Worm (Caenorhabditis elegans): ENCODE data around the gene tag-266.

The tag-266 gene

ce11 chrIII:631421-631820 is 8.6 kb downstream of the tag-266 start, which contains the start of gene T19C3.6:
TSS of gene T19C3.6 (minus strand) at chrIII:631521.
- TF ChIP-seq elt-2 (tag; optimal IDR thresholded peaks at IDR 0.05) (no peak), lin-13 (GFP tag; optimal IDR thresholded peaks at IDR 0.05) (no peak), snpc-4 (tag; optimal IDR thresholded peaks at IDR 0.05) (no peak), pax-3 (tag; optimal IDR thresholded peaks at IDR 0.05) (no peak), grh-1 (GFP tag; IDR thresholded peaks at IDR 0.05) (no peak), irx-1 (tag; optimal IDR thresholded peaks at IDR 0.05) (no peak), ceh-8 (GFP tag; optimal IDR thresholded peaks at IDR 0.05) (no peak), sup-37 (GFP tag; optimal IDR thresholded peaks at IDR 0.05) (no peak), blmp-1 (tag; optimal IDR thresholded peaks at IDR 0.05) (no peak), egl-27 (tag; optimal IDR thresholded peaks at IDR 0.05) (no peak), nhr-71 (tag; optimal IDR thresholded peaks at IDR 0.05) (no peak), nhr-19 (GFP tag; conservative IDR thresholded peaks at IDR 0.05) (no peak), isw-1 (GFP tag; IDR thresholded peaks at IDR 0.05) (no peak), ztf-4 (tag; optimal IDR thresholded peaks at IDR 0.05) (no peak), ama-1 (optimal IDR thresholded peaks at IDR 0.05) (no peak), rnt-1 (tag; optimal IDR thresholded peaks at IDR 0.05) (no peak)

ce11 chrIII:627838-628237 is 12.2 kb downstream of the tag-266 start, which contains the start of gene T19C3.5:
TSS of gene T19C3.5 (minus strand) at chrIII:627938.
- TF ChIP-seq C34B4.2 (tag; optimal IDR thresholded peaks at IDR 0.05) (no peak), ceh-88 (GFP tag; IDR thresholded peaks at IDR 0.05) (no peak), snpc-4 (tag; optimal IDR thresholded peaks at IDR 0.05) (no peak), zip-4 (GFP tag; optimal IDR thresholded peaks at IDR 0.05) (no peak), aha-1 (tag; optimal IDR thresholded peaks at IDR 0.05) (no peak), ztf-4 (tag; optimal IDR thresholded peaks at IDR 0.05) (no peak)

DNA sequence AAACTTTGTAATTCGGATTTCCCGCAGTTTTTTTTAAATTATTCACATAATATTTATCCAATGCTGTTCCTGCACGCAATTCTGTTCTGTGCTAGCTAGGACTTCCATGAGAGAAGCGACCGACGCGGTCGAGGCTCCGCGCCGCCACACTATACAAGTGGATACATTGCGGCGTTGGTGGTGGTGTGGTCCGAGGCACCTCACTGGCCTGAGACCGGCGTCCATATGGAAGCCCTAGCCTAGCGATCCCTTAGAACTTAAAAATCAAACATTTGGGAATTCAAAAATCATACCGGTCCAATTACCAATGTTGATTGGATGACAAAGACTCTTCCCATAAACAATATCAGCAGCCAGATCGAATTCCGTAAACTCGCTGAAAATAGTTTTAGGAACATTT is 13.9 kb downstream of the tag-266 start:
- no peak for TF ChIP-seq irx-1 (tag; optimal IDR thresholded peaks at IDR 0.05)
- no peak for TF ChIP-seq nhr-85 (tag)
- no peak for TF ChIP-seq efl-1 (optimal IDR thresholded peaks at IDR 0.05)
- TF ChIP-seq efl-1 (GFP tag; optimal IDR thresholded peaks at IDR 0.05 in 1 of 2) = peak in 1 of 2 experiments; percentile 58
- TF ChIP-seq efl-3 (GFP tag; optimal IDR thresholded peaks at IDR 0.05) = no peak
- TF ChIP-seq pag-3 (tag; optimal IDR thresholded peaks at IDR 0.05; ENCODE audit: borderline replicate concordance, insufficient read depth) = no peak
- TF ChIP-seq dpl-1 (GFP tag; optimal IDR thresholded peaks at IDR 0.05) = no peak
- TF ChIP-seq egl-13 (tag; optimal IDR thresholded peaks at IDR 0.05) = no peak
- no peak for TF ChIP-seq blmp-1 (tag; optimal IDR thresholded peaks at IDR 0.05)
- TF ChIP-seq ztf-4 (tag; optimal IDR thresholded peaks at IDR 0.05) = no peak

DNA sequence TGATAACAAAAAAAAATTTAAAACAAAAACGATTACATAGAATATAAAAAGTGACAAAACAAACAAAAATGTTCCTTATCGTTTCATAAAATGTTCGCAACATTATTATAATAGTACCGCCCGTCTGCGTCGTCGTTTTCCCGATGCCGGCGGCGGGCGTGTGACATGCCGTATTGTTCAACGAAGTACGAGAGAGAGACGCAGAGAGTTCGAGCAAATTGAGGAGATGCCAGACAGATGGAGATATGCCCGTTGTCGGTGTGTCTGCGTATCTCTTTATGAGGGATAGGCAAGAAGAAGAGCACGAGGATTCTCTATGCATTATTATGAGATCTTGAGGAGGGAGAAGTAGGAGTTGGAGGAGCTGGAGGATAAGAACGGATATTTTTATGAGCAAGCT is 16.3 kb downstream of the tag-266 start:
- TF ChIP-seq elt-2 (tag; optimal IDR thresholded peaks at IDR 0.05) (peak; percentile 81), mep-1 (tag; optimal IDR thresholded peaks at IDR 0.05) (peak; percentile 95), dsc-1 (tag; optimal IDR thresholded peaks at IDR 0.05) (peak; percentile 89), Y116A8C.19 (tag; optimal IDR thresholded peaks at IDR 0.05; ENCODE audit: borderline replicate concordance) (no peak), swsn-7 (tag; optimal IDR thresholded peaks at IDR 0.05) (peak; percentile 89), pag-3 (tag; optimal IDR thresholded peaks at IDR 0.05; ENCODE audit: borderline replicate concordance, insufficient read depth) (peak; percentile 86), nhr-85 (tag) (peak; percentile 85), unc-130 (tag; optimal IDR thresholded peaks at IDR 0.05) (peak; percentile 83), aha-1 (tag; optimal IDR thresholded peaks at IDR 0.05) (no peak), nhr-90 (tag; optimal IDR thresholded peaks at IDR 0.05; ENCODE audit: poor library complexity) (peak; percentile 72), fkh-10 (GFP tag; optimal IDR thresholded peaks at IDR 0.05) (peak; percentile 66), C34B4.2 (tag; optimal IDR thresholded peaks at IDR 0.05) (peak; percentile 74), fkh-4 (tag; optimal IDR thresholded peaks at IDR 0.05; ENCODE audit: borderline replicate concordance) (no peak), tlp-1 (tag; optimal IDR thresholded peaks at IDR 0.05) (no peak), nhr-77 (tag; optimal IDR thresholded peaks at IDR 0.05) (peak; percentile 86), nhr-19 (GFP tag; conservative IDR thresholded peaks at IDR 0.05) (peak; percentile 83), blmp-1 (tag; optimal IDR thresholded peaks at IDR 0.05) (peak; percentile 84), nhr-84 (tag; optimal IDR thresholded peaks at IDR 0.05) (no peak), pqm-1 (tag; optimal IDR thresholded peaks at IDR 0.05) (no peak), mef-2 (tag; optimal IDR thresholded peaks at IDR 0.05) (peak; percentile 55), lir-3 (tag; optimal IDR thresholded peaks at IDR 0.05; ENCODE audit: poor library complexity) (peak; percentile 59), egl-27 (tag; optimal IDR thresholded peaks at IDR 0.05) (peak in 1 of 2 experiments; percentile 63), ces-1 (GFP tag; optimal IDR thresholded peaks at IDR 0.05) (no peak), nhr-237 (tag; optimal IDR thresholded peaks at IDR 0.05) (peak; percentile 61), nhr-11 (tag; optimal IDR thresholded peaks at IDR 0.05) (no peak), unc-86 (tag; optimal IDR thresholded peaks at IDR 0.05) (peak; percentile 75), snu-23 (GFP tag; optimal IDR thresholded peaks at IDR 0.05) (peak; percentile 95), nhr-47 (tag; optimal IDR thresholded peaks at IDR 0.05) (peak; percentile 83)
